Fruit fly (Drosophila melanogaster) whole organism, adult: ENCODE results near the gene DopEcR.
A peak's percentile ranks its signal among the peaks of the same experiment; 100 is the strongest.

Experiments
- CG11617 ChIP-seq: fragments of 200-800 bp; sonication (Bioruptor generic); optimal IDR thresholded peaks from 2 replicates; lab custom pipeline; 2017; ENCODE audit warnings: mild to moderate bottlenecking, missing biosample characterization, missing genetic modification reagents, missing genetic modification characterization
- CG12768 ChIP-seq: fragments of 200-800 bp; sonication (Bioruptor generic); optimal IDR thresholded peaks from 2 replicates; lab custom pipeline; 2017; ENCODE audit warnings: missing biosample characterization, missing genetic modification characterization, mild to moderate bottlenecking, moderate library complexity, missing genetic modification reagents
- CG14711 ChIP-seq: fragments of 200-800 bp; sonication (Bioruptor generic); optimal IDR thresholded peaks from 2 replicates; lab custom pipeline; 2018; ENCODE audit warnings: missing biosample characterization, mild to moderate bottlenecking, missing genetic modification characterization, moderate library complexity
- CG1620 ChIP-seq: fragments of 200-800 bp; sonication (Bioruptor generic); optimal IDR thresholded peaks from 2 replicates; lab custom pipeline; 2016; ENCODE audit warnings: missing biosample characterization, missing genetic modification characterization
- CG33017 ChIP-seq: fragments of 200-800 bp; sonication (Bioruptor generic); optimal IDR thresholded peaks from 2 replicates; lab custom pipeline; 2018; ENCODE audit warnings: missing biosample characterization, mild to moderate bottlenecking, missing genetic modification characterization, moderate library complexity
- CG5204 ChIP-seq: fragments of 200-800 bp; sonication (Bioruptor generic); optimal IDR thresholded peaks from 2 replicates; lab custom pipeline; 2016; ENCODE audit warnings: missing biosample characterization, missing genetic modification characterization
- CG7045 ChIP-seq: fragments of 200-800 bp; sonication (Bioruptor generic); optimal IDR thresholded peaks from 2 replicates; lab custom pipeline; 2017; ENCODE audit warnings: missing biosample characterization, mild to moderate bottlenecking, missing genetic modification characterization
- CG7101 ChIP-seq: fragments of 200-800 bp; sonication (Bioruptor generic); optimal IDR thresholded peaks from 2 replicates; lab custom pipeline; 2018; ENCODE audit warnings: missing biosample characterization, mild to moderate bottlenecking, missing genetic modification characterization, moderate library complexity
- Clk ChIP-seq: fragments of 200-800 bp; sonication (Bioruptor generic); optimal IDR thresholded peaks from 2 replicates; lab custom pipeline; 2017; ENCODE audit warnings: missing biosample characterization, missing genetic modification characterization
- Crg-1 ChIP-seq: fragments of 200-800 bp; sonication (Bioruptor generic); optimal IDR thresholded peaks from 2 replicates; lab custom pipeline; 2016; ENCODE audit warnings: missing biosample characterization, missing genetic modification characterization
- Hr96 ChIP-seq: fragments of 200-800 bp; sonication (Bioruptor generic); optimal IDR thresholded peaks from 2 replicates; lab custom pipeline; 2016; ENCODE audit warnings: missing biosample characterization, missing genetic modification characterization
- Mnt ChIP-seq: fragments of 200-800 bp; sonication (Bioruptor generic); optimal IDR thresholded peaks from 2 replicates; lab custom pipeline; 2016; ENCODE audit warnings: missing biosample characterization, mild to moderate bottlenecking, missing genetic modification characterization
- bab1 ChIP-seq: fragments of 200-800 bp; sonication (Bioruptor generic); optimal IDR thresholded peaks from 3 replicates; lab custom pipeline; 2019; ENCODE audit warnings: missing biosample characterization, mild to moderate bottlenecking, missing genetic modification characterization, moderate library complexity
- cic ChIP-seq: fragments of 200-800 bp; sonication (Bioruptor generic); optimal IDR thresholded peaks from 2 replicates; lab custom pipeline; 2017; ENCODE audit warnings: missing biosample characterization, mild to moderate bottlenecking, missing genetic modification characterization, moderate library complexity
- cnc ChIP-seq, 2 experiments: fragments of >200 bp; optimal IDR thresholded peaks; 2 replicates each; lab custom pipeline; 2017
- kay ChIP-seq: fragments of 200-800 bp; sonication (Bioruptor generic); peaks from one replicate; lab custom pipeline; 2016; ENCODE audit warnings: missing biosample characterization, missing genetic modification characterization, borderline replicate concordance
- ovo ChIP-seq: fragments of 200-800 bp; sonication (Bioruptor generic); optimal IDR thresholded peaks from 2 replicates; lab custom pipeline; 2016; ENCODE audit warnings: missing biosample characterization, missing genetic modification characterization
- pad ChIP-seq: fragments of 200-800 bp; sonication (Bioruptor generic); optimal IDR thresholded peaks from 3 replicates; lab custom pipeline; 2017; ENCODE audit warnings: missing biosample characterization, missing genetic modification characterization, mild to moderate bottlenecking, moderate library complexity, missing genetic modification reagents
- tj ChIP-seq: fragments of 200-800 bp; sonication (Bioruptor generic); optimal IDR thresholded peaks from 3 replicates; lab custom pipeline; 2017; ENCODE audit warnings: missing biosample characterization, mild to moderate bottlenecking, missing genetic modification characterization, moderate library complexity
- toe ChIP-seq: fragments of 200-800 bp; sonication (Bioruptor generic); optimal IDR thresholded peaks from 2 replicates; lab custom pipeline; 2016; ENCODE audit warnings: missing biosample characterization, missing genetic modification characterization

DopEcR gene

dm6 chr3L:4409898-4410629, 29.9 kb upstream of the DopEcR start:
- peak; percentile 4 for TF ChIP-seq Mnt (GFP tag; lab: Kevin White, UChicago)
- TF ChIP-seq Hr96 = no peak
- no peak for TF ChIP-seq CG11617 (GFP tag; lab: Kevin White, UChicago)
- no peak for TF ChIP-seq tj (GFP tag; lab: Kevin White, UChicago)
- TF ChIP-seq Clk = no peak
- TF ChIP-seq CG5204 (GFP tag; lab: Kevin White, UChicago) = no peak
- TF ChIP-seq CG14711 (tag; lab: Kevin White, UChicago) = no peak
- TF ChIP-seq cnc (optimal IDR thresholded peaks at IDR 0.05; lab: Kevin White, UChicago) = no peak
- no peak for TF ChIP-seq CG7101 (tag; lab: Kevin White, UChicago)
- peak; percentile 82 for TF ChIP-seq pad (GFP tag; lab: Kevin White, UChicago)

- peak; percentile 81 for TF ChIP-seq tj (GFP tag; lab: Kevin White, UChicago)
- no peak for TF ChIP-seq CG14711 (tag; lab: Kevin White, UChicago)
These were observed 29.1 kb upstream of the DopEcR start for dm6 chr3L:4409134-4409897.

dm6 chr3L:4408313-4409133, 28.3 kb upstream of the DopEcR start:
- TF ChIP-seq kay = no peak
- no peak for TF ChIP-seq toe

- TF ChIP-seq bab1 (GFP tag; lab: Kevin White, UChicago) = no peak
- peak; percentile 29 for TF ChIP-seq CG5204 (GFP tag; lab: Kevin White, UChicago)
- TF ChIP-seq CG14711 (tag; lab: Kevin White, UChicago) = peak; percentile 13
These were observed 27.6 kb upstream of the DopEcR start for dm6 chr3L:4407743-4408142.

dm6 chr3L:4406653-4407257, 26.6 kb upstream of the DopEcR start, which contains the start of gene TP53INP:
Gene TP53INP (plus strand): TSS chr3L:4406943.
- TF ChIP-seq CG11617 (GFP tag; lab: Kevin White, UChicago) (peak; percentile 74), CG5204 (GFP tag; lab: Kevin White, UChicago) (peak; percentile 59), ovo (GFP tag; lab: Kevin White, UChicago) (no peak), CG1620 (no peak), pad (GFP tag; lab: Kevin White, UChicago) (peak; percentile 62), CG12768 (GFP tag; lab: Kevin White, UChicago) (peak; percentile 63), Clk (peak; percentile 34), tj (GFP tag; lab: Kevin White, UChicago) (peak; percentile 45), CG7101 (tag; lab: Kevin White, UChicago) (peak; percentile 65), CG33017 (tag; lab: Kevin White, UChicago) (peak; percentile 65), bab1 (GFP tag; lab: Kevin White, UChicago) (peak; percentile 52), kay (peak; percentile 88), toe (peak; percentile 46), CG14711 (tag; lab: Kevin White, UChicago) (peak; percentile 58), Crg-1 (GFP tag; lab: Kevin White, UChicago) (peak; percentile 53), cnc (optimal IDR thresholded peaks at IDR 0.05; lab: Kevin White, UChicago) (no peak), Mnt (GFP tag; lab: Kevin White, UChicago) (peak; percentile 7), CG7045 (GFP tag; lab: Kevin White, UChicago) (peak; percentile 63), Hr96 (no peak), cic (GFP tag; lab: Kevin White, UChicago) (no peak)

- no peak for TF ChIP-seq CG14711 (tag; lab: Kevin White, UChicago)
- TF ChIP-seq Mnt (GFP tag; lab: Kevin White, UChicago) = peak; percentile 95
- no peak for TF ChIP-seq CG33017 (tag; lab: Kevin White, UChicago)
These were observed 25.7 kb upstream of the DopEcR start, which contains the start of gene CG15019 for dm6 chr3L:4405922-4406321. Gene CG15019 (minus strand): TSS chr3L:4406059.
